Worm (Caenorhabditis elegans) whole organism, late embryonic: ENCODE measurements around the gene F42C5.4.

Experiments used
- T23F11.4 ChIP-seq: fragments of 200-800 bp; sonication (Bioruptor generic); optimal IDR thresholded peaks from 2 replicates; lab custom pipeline; 2018; ENCODE audit warnings: mild to moderate bottlenecking, missing genetic modification characterization, missing compliant biosample characterization
- ceh-2 ChIP-seq: sonication (generic microtip); optimal IDR thresholded peaks from 2 replicates; lab custom pipeline; 2016; ENCODE audit warnings: missing genotype, missing genetic modification characterization, missing compliant biosample characterization
- dve-1 ChIP-seq: sonication (generic microtip); optimal IDR thresholded peaks from 2 replicates; lab custom pipeline; 2017; ENCODE audit warnings: antibody characterized with exemption, mild to moderate bottlenecking, missing genetic modification characterization, missing compliant biosample characterization
- elt-4 ChIP-seq: sonication (generic microtip); optimal IDR thresholded peaks from 2 replicates; lab custom pipeline; 2016; ENCODE audit warnings: missing genetic modification characterization, missing compliant biosample characterization
- fkh-10 ChIP-seq: fragments of 150-350 bp; optimal IDR thresholded peaks from 2 replicates; lab custom pipeline; 2014; ENCODE audit warnings: missing biosample characterization, missing genetic modification reagents, missing genetic modification characterization
- hlh-30 ChIP-seq: sonication (generic microtip); optimal IDR thresholded peaks from 2 replicates; lab custom pipeline; 2017; ENCODE audit warnings: antibody characterized with exemption, missing genetic modification characterization, missing compliant biosample characterization; ENCODE audit not compliant: insufficient read depth
- nfya-1 ChIP-seq: sonication (generic microtip); optimal IDR thresholded peaks from 2 replicates; lab custom pipeline; 2017; ENCODE audit warnings: missing genetic modification characterization, mild to moderate bottlenecking, missing compliant biosample characterization, antibody characterized with exemption, moderate library complexity
- rnt-1 ChIP-seq: sonication (generic microtip); optimal IDR thresholded peaks from 2 replicates; lab custom pipeline; 2016; ENCODE audit warnings: missing genetic modification characterization, missing compliant biosample characterization
- sox-2 ChIP-seq: fragments of 200-800 bp; sonication (Bioruptor generic); IDR thresholded peaks from 2 replicates; pipeline ENCODE4 v1.3.6; 2022; ENCODE audit warnings: missing genetic modification reagents, missing genetic modification characterization, missing compliant biosample characterization
- tbx-2 ChIP-seq: sonication (generic microtip); optimal IDR thresholded peaks from 2 replicates; lab custom pipeline; 2016; ENCODE audit warnings: missing genetic modification characterization, missing compliant biosample characterization
- unc-42 ChIP-seq: sonication (generic microtip); optimal IDR thresholded peaks from 2 replicates; lab custom pipeline; 2016; ENCODE audit warnings: missing genotype, missing genetic modification characterization, missing compliant biosample characterization
- unc-55 ChIP-seq: sonication (generic microtip); optimal IDR thresholded peaks from 2 replicates; lab custom pipeline; 2017; ENCODE audit warnings: missing biosample characterization, missing genetic modification reagents, missing genetic modification characterization

DNA sequence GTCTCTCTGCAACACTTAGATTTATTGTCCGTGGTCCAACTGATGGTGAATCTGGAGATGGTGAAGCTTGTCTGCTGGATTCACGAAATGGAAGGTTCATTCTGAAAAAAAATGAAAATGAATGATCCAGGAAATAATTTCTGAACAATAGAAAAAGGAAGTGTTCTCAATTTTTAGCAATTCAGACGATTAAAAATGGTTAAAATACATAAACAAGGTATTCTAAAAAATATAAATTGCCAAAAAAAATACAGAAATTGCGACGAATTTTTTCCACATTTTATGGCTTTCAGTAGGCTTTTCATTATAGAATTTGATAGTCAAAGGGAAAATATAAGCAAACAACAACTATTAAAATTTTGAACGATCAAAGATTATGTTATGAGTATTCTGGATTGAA is 28.8 kb downstream of the F42C5.4 start, which contains the start of gene glb-2:
- TF ChIP-seq T23F11.4 (GFP tag; lab: Kevin White, UChicago) (no peak), elt-4 (tag; lab: Kevin White, UChicago) (no peak), ceh-2 (tag; lab: Kevin White, UChicago) (no peak), unc-55 (GFP tag; lab: Kevin White, UChicago) (no peak), fkh-10 (no peak), hlh-30 (tag; lab: Kevin White, UChicago) (no peak), tbx-2 (tag; lab: Kevin White, UChicago) (no peak), sox-2 (GFP tag; lab: Robert Waterston, UW) (no peak), nfya-1 (tag; lab: Kevin White, UChicago) (no peak), dve-1 (no peak), rnt-1 (tag; lab: Kevin White, UChicago) (no peak), unc-42 (tag; lab: Kevin White, UChicago) (no peak)
